Worm (Caenorhabditis elegans): ENCODE results near the gene mog-1.

- TF ChIP-seq sox-2 (GFP tag; IDR thresholded peaks at IDR 0.05), result no peak
- TF ChIP-seq unc-86 (tag; optimal IDR thresholded peaks at IDR 0.05), result no peak
- TF ChIP-seq pha-4 (tag; optimal IDR thresholded peaks at IDR 0.05), result no peak
- no peak for TF ChIP-seq ceh-48 (tag; optimal IDR thresholded peaks at IDR 0.05)
- TF ChIP-seq pha-2 (tag; optimal IDR thresholded peaks at IDR 0.05), result no peak
- no peak for TF ChIP-seq lim-6 (tag; optimal IDR thresholded peaks at IDR 0.05)
- no peak for TF ChIP-seq T23F11.4 (GFP tag; optimal IDR thresholded peaks at IDR 0.05)
- TF ChIP-seq mec-3 (tag; optimal IDR thresholded peaks at IDR 0.05; ENCODE audit: borderline replicate concordance), result no peak
- no peak for TF ChIP-seq rnt-1 (tag; optimal IDR thresholded peaks at IDR 0.05)
- TF ChIP-seq K02D7.2 (tag; optimal IDR thresholded peaks at IDR 0.05), result no peak
- no peak for TF ChIP-seq F13H6.1 (tag; optimal IDR thresholded peaks at IDR 0.05)
- TF ChIP-seq ceh-34 (tag; optimal IDR thresholded peaks at IDR 0.05), result no peak
These were observed 9.4 kb upstream of the mog-1 start for ce11 chrIII:9965444-9965843.

All from whole organism, late embryonic.